Worm (Caenorhabditis elegans): Measurements from ENCODE around the gene sma-10.

ce11 chrIV:231673-232072 lies 42.5 kb upstream of the sma-10 start, which contains the start of gene gtf-2H1:
- TF ChIP-seq nhr-76 (tag; optimal IDR thresholded peaks at IDR 0.05), result no peak
- no peak for TF ChIP-seq hlh-1 (tag; optimal IDR thresholded peaks at IDR 0.05)
- TF ChIP-seq blmp-1 (tag; optimal IDR thresholded peaks at IDR 0.05), result no peak
- TF ChIP-seq lin-32 (GFP tag; optimal IDR thresholded peaks at IDR 0.05), result no peak
- TF ChIP-seq ceh-43 (GFP tag; optimal IDR thresholded peaks at IDR 0.05), result no peak
- TF ChIP-seq lin-13 (tag; optimal IDR thresholded peaks at IDR 0.05), result no peak

All from whole organism, mixed stage, embryonic.